Worm (Caenorhabditis elegans): ENCODE data around the gene srw-86.

- TF ChIP-seq nhr-84 (tag; optimal IDR thresholded peaks at IDR 0.05) = no peak
- no peak for TF ChIP-seq mdl-1 (tag; optimal IDR thresholded peaks at IDR 0.05)
- no peak for TF ChIP-seq lin-35 (GFP tag; optimal IDR thresholded peaks at IDR 0.05)
- TF ChIP-seq zag-1 (tag; optimal IDR thresholded peaks at IDR 0.05) = no peak
- TF ChIP-seq nhr-11 (tag; optimal IDR thresholded peaks at IDR 0.05) = no peak
- no peak for TF ChIP-seq lin-15B (tag; optimal IDR thresholded peaks at IDR 0.05)
- TF ChIP-seq zip-4 (GFP tag; optimal IDR thresholded peaks at IDR 0.05) = no peak
Measured at ce11 chrV:19416475-19416874, 16.0 kb upstream of the srw-86 start, which contains the start of the genes C25F9.4 and C25F9.9.
